In genomic region chrIII:6695189-6695588, ce11 we compare ENCODE assay signal across 7 worm cellular contexts.
TF ChIP-seq lines count a peak whose summit lies in the region.

No protein-coding gene starts in this region.

TF ChIP-seq in whole organism, L1 larva, 84 proteins besides CTCF, POLR2A, EP300 and RAD21 (continues in another document):
- TF ChIP-seq hpl-2 (GFP tag; optimal IDR thresholded peaks at IDR 0.05; lab: Kevin White, UChicago) (no peak), snu-23 (GFP tag; optimal IDR thresholded peaks at IDR 0.05; lab: Kevin White, UChicago) (peak; percentile 46), efl-1 (optimal IDR thresholded peaks at IDR 0.05; lab: Kevin White, UChicago) (peak; percentile 37 to 56), efl-1 (GFP tag; optimal IDR thresholded peaks at IDR 0.05 in 1 of 2; lab: Kevin White, UChicago) (peak; percentile 5 to 26), ceh-8 (GFP tag; optimal IDR thresholded peaks at IDR 0.05; lab: Kevin White, UChicago) (peak; percentile 45), ceh-90 (tag; optimal IDR thresholded peaks at IDR 0.05; lab: Kevin White, UChicago) (no peak), grh-1 (GFP tag; IDR thresholded peaks at IDR 0.05; lab: Robert Waterston, UW) (no peak), C34B4.2 (tag; optimal IDR thresholded peaks at IDR 0.05; lab: Kevin White, UChicago) (no peak), egl-13 (tag; optimal IDR thresholded peaks at IDR 0.05; lab: Kevin White, UChicago) (peak; percentile 73), skn-1 (tag; optimal IDR thresholded peaks at IDR 0.05; lab: Kevin White, UChicago) (no peak), Y116A8C.19 (tag; optimal IDR thresholded peaks at IDR 0.05; lab: Kevin White, UChicago; ENCODE audit: borderline replicate concordance) (no peak), aly-2 (tag; optimal IDR thresholded peaks at IDR 0.05; lab: Kevin White, UChicago) (no peak), snpc-4 (tag; optimal IDR thresholded peaks at IDR 0.05; lab: Kevin White, UChicago) (no peak)

TF ChIP-seq in whole organism, L2 larva, 48 proteins besides CTCF, POLR2A, EP300 and RAD21 (continues in another document):
- TF ChIP-seq mbf-1 (tag; optimal IDR thresholded peaks at IDR 0.05; lab: Kevin White, UChicago), result no peak
- no peak for TF ChIP-seq nhr-12 (tag; optimal IDR thresholded peaks at IDR 0.05; lab: Kevin White, UChicago)
- peak; percentile 25 for TF ChIP-seq fos-1 (tag; optimal IDR thresholded peaks at IDR 0.05; lab: Kevin White, UChicago)
- TF ChIP-seq Y55F3AM.14 (GFP tag; optimal IDR thresholded peaks at IDR 0.05; lab: Kevin White, UChicago), result no peak
- peak; percentile 61 for TF ChIP-seq sma-9 (GFP tag; optimal IDR thresholded peaks at IDR 0.05; lab: Kevin White, UChicago)
- no peak for TF ChIP-seq sma-9 (tag; optimal IDR thresholded peaks at IDR 0.05; lab: Kevin White, UChicago)
- no peak for TF ChIP-seq ceh-82 (tag; optimal IDR thresholded peaks at IDR 0.05; lab: Kevin White, UChicago)
- peak; percentile 26 for TF ChIP-seq sem-4 (tag; optimal IDR thresholded peaks at IDR 0.05; lab: Kevin White, UChicago)
- TF ChIP-seq nhr-77 (tag; optimal IDR thresholded peaks at IDR 0.05; lab: Kevin White, UChicago), result no peak
- no peak for TF ChIP-seq nhr-21 (tag; optimal IDR thresholded peaks at IDR 0.05; lab: Kevin White, UChicago)
- TF ChIP-seq R02D3.7 (tag; optimal IDR thresholded peaks at IDR 0.05; lab: Kevin White, UChicago), result no peak
- peak; percentile 15 for TF ChIP-seq mab-5 (tag; optimal IDR thresholded peaks at IDR 0.05; lab: Kevin White, UChicago)
- TF ChIP-seq elt-3 (tag; optimal IDR thresholded peaks at IDR 0.05; lab: Kevin White, UChicago), result no peak
- TF ChIP-seq nhr-129 (tag; optimal IDR thresholded peaks at IDR 0.05; lab: Kevin White, UChicago), result peak; percentile 59

TF ChIP-seq in whole organism, L3 larva, 47 proteins besides CTCF, POLR2A, EP300 and RAD21:
- TF ChIP-seq mdl-1 (tag; optimal IDR thresholded peaks at IDR 0.05; lab: Kevin White, UChicago) (peak; percentile 17), hmg-11 (tag; optimal IDR thresholded peaks at IDR 0.05; lab: Kevin White, UChicago) (peak; percentile 35), nfya-1 (tag; optimal IDR thresholded peaks at IDR 0.05; lab: Kevin White, UChicago; ENCODE audit: insufficient read depth) (peak; percentile 67), unc-62 (GFP tag; optimal IDR thresholded peaks at IDR 0.05; lab: Kevin White, UChicago) (peak; percentile 5), snpc-4 (tag; optimal IDR thresholded peaks at IDR 0.05; lab: Kevin White, UChicago) (peak; percentile 12), zag-1 (tag; optimal IDR thresholded peaks at IDR 0.05; lab: Kevin White, UChicago) (no peak), egl-5 (tag; optimal IDR thresholded peaks at IDR 0.05; lab: Kevin White, UChicago) (no peak), lin-15B (tag; optimal IDR thresholded peaks at IDR 0.05; lab: Kevin White, UChicago) (peak; percentile 2), skn-1 (tag; optimal IDR thresholded peaks at IDR 0.05; lab: Kevin White, UChicago) (no peak), lin-39 (tag; optimal IDR thresholded peaks at IDR 0.05; lab: Kevin White, UChicago) (peak; percentile 68), ztf-11 (tag; optimal IDR thresholded peaks at IDR 0.05; lab: Kevin White, UChicago) (no peak)

TF ChIP-seq in whole organism, L4 larva, 104 proteins besides CTCF, POLR2A, EP300 and RAD21 (continues in another document):
- TF ChIP-seq mep-1 (tag; optimal IDR thresholded peaks at IDR 0.05; lab: Kevin White, UChicago) (peak; percentile 63), egl-43 (GFP tag; IDR thresholded peaks at IDR 0.05; lab: Robert Waterston, UW) (no peak), rbr-2 (tag; optimal IDR thresholded peaks at IDR 0.05; lab: Kevin White, UChicago) (peak; percentile 65), ces-1 (GFP tag; optimal IDR thresholded peaks at IDR 0.05; lab: Kevin White, UChicago) (peak; percentile 21), lsy-2 (tag; optimal IDR thresholded peaks at IDR 0.05; lab: Kevin White, UChicago) (peak; percentile 61 to 62), F37D6.2 (tag; optimal IDR thresholded peaks at IDR 0.05; lab: Kevin White, UChicago) (peak; percentile 25), hmg-1.1 (GFP tag; IDR thresholded peaks at IDR 0.05; lab: Robert Waterston, UW) (peak; percentile 66), hlh-30 (tag; optimal IDR thresholded peaks at IDR 0.05; lab: Kevin White, UChicago; ENCODE audit: insufficient read depth) (peak; percentile 54), aly-2 (tag; optimal IDR thresholded peaks at IDR 0.05; lab: Kevin White, UChicago) (no peak), unc-39 (tag; optimal IDR thresholded peaks at IDR 0.05; lab: Kevin White, UChicago) (no peak), fkh-10 (GFP tag; optimal IDR thresholded peaks at IDR 0.05; lab: Kevin White, UChicago) (peak; percentile 59), F26F4.8 (GFP tag; conservative IDR thresholded peaks at IDR 0.05; lab: Robert Waterston, UW) (no peak), ctbp-1 (GFP tag; IDR thresholded peaks at IDR 0.05; lab: Robert Waterston, UW) (0 out of 2 replicates have a peak, but pooled peaks have one; percentile 48)

TF ChIP-seq in whole organism, late embryonic, 69 proteins besides CTCF, POLR2A, EP300 and RAD21:
- peak; percentile 4 for TF ChIP-seq C08G9.2 (tag; optimal IDR thresholded peaks at IDR 0.05; lab: Kevin White, UChicago)
- TF ChIP-seq nhr-232 (tag; optimal IDR thresholded peaks at IDR 0.05; lab: Kevin White, UChicago), result no peak
- TF ChIP-seq nfya-1 (tag; optimal IDR thresholded peaks at IDR 0.05; lab: Kevin White, UChicago), result peak; percentile 12
- peak; percentile 54 for TF ChIP-seq ceh-31 (tag; optimal IDR thresholded peaks at IDR 0.05; lab: Kevin White, UChicago)
- no peak for TF ChIP-seq eyg-1 (tag; optimal IDR thresholded peaks at IDR 0.05; lab: Kevin White, UChicago)

TF ChIP-seq in whole organism, mixed stage, embryonic, 35 proteins besides CTCF, POLR2A, EP300 and RAD21:
- TF ChIP-seq blmp-1 (tag; optimal IDR thresholded peaks at IDR 0.05; lab: Kevin White, UChicago) (no peak), ztf-11 (tag; optimal IDR thresholded peaks at IDR 0.05; lab: Kevin White, UChicago) (no peak), ces-1 (GFP tag; optimal IDR thresholded peaks at IDR 0.05; lab: Kevin White, UChicago) (peak; percentile 69)

TF ChIP-seq in whole organism, young adult, 124 proteins besides CTCF, POLR2A, EP300 and RAD21:
- no peak for TF ChIP-seq Y95B8A.8 (GFP tag; IDR thresholded peaks at IDR 0.05; lab: Robert Waterston, UW)
- TF ChIP-seq hmg-1.2 (GFP tag; IDR thresholded peaks at IDR 0.05; lab: Robert Waterston, UW), result peak; percentile 31; the same call in 1 of the 2 replicates
- TF ChIP-seq tbx-9 (tag; optimal IDR thresholded peaks at IDR 0.05; lab: Kevin White, UChicago; ENCODE audit: borderline replicate concordance), result no peak
- no peak for TF ChIP-seq F49E8.2 (tag; optimal IDR thresholded peaks at IDR 0.05; lab: Kevin White, UChicago; ENCODE audit: insufficient read depth)
- TF ChIP-seq akir-1 (GFP tag; optimal IDR thresholded peaks at IDR 0.05; lab: Kevin White, UChicago), result no peak
- no peak for TF ChIP-seq ekl-4 (GFP tag; IDR thresholded peaks at IDR 0.05; lab: Robert Waterston, UW)
- no peak for TF ChIP-seq lin-40 (tag; optimal IDR thresholded peaks at IDR 0.05; lab: Kevin White, UChicago)
- TF ChIP-seq egl-18 (GFP tag; IDR thresholded peaks at IDR 0.05; lab: Robert Waterston, UW), result no peak
- TF ChIP-seq zim-3 (tag; optimal IDR thresholded peaks at IDR 0.05; lab: Kevin White, UChicago), result no peak
- TF ChIP-seq Y53F4B.3 (GFP tag; IDR thresholded peaks at IDR 0.05; lab: Robert Waterston, UW), result no peak
- TF ChIP-seq cebp-2 (GFP tag; IDR thresholded peaks at IDR 0.05; lab: Robert Waterston, UW), result no peak
- TF ChIP-seq nhr-179 (tag; optimal IDR thresholded peaks at IDR 0.05; lab: Kevin White, UChicago), result no peak
- no peak for TF ChIP-seq bed-2 (GFP tag; IDR thresholded peaks at IDR 0.05; lab: Robert Waterston, UW)
- peak; percentile 6 for TF ChIP-seq atf-7 (tag; optimal IDR thresholded peaks at IDR 0.05; lab: Kevin White, UChicago)
- TF ChIP-seq dpl-1 (GFP tag; optimal IDR thresholded peaks at IDR 0.05; lab: Kevin White, UChicago), result no peak
- TF ChIP-seq F52B5.7 (tag; optimal IDR thresholded peaks at IDR 0.05; lab: Kevin White, UChicago), result no peak
- no peak for TF ChIP-seq ZK185.1 (tag; optimal IDR thresholded peaks at IDR 0.05; lab: Kevin White, UChicago; ENCODE audit: poor library complexity, severe bottlenecking)
- no peak for TF ChIP-seq nfyb-1 (GFP tag; IDR thresholded peaks at IDR 0.05; lab: Robert Waterston, UW)
- no peak for TF ChIP-seq gei-17 (GFP tag; optimal IDR thresholded peaks at IDR 0.05; lab: Kevin White, UChicago)
- TF ChIP-seq efl-1 (GFP tag; optimal IDR thresholded peaks at IDR 0.05; lab: Kevin White, UChicago), result no peak
- TF ChIP-seq sea-2 (GFP tag; IDR thresholded peaks at IDR 0.05; lab: Robert Waterston, UW), result no peak
- no peak for TF ChIP-seq F57A8.1 (GFP tag; optimal IDR thresholded peaks at IDR 0.05; lab: Kevin White, UChicago)
- TF ChIP-seq ceh-27 (GFP tag; optimal IDR thresholded peaks at IDR 0.05; lab: Kevin White, UChicago), result peak; percentile 54
- no peak for TF ChIP-seq lsy-27 (tag; optimal IDR thresholded peaks at IDR 0.05; lab: Kevin White, UChicago; ENCODE audit: borderline replicate concordance, insufficient read depth)
- no peak for TF ChIP-seq Y53G8AR.9 (GFP tag; conservative IDR thresholded peaks at IDR 0.05; lab: Robert Waterston, UW)
- TF ChIP-seq lsl-1 (GFP tag; optimal IDR thresholded peaks at IDR 0.05; lab: Kevin White, UChicago), result no peak
- no peak for TF ChIP-seq chd-7 (tag; optimal IDR thresholded peaks at IDR 0.05; lab: Kevin White, UChicago)
- no peak for TF ChIP-seq attf-3 (GFP tag; conservative IDR thresholded peaks at IDR 0.05; lab: Robert Waterston, UW)
- no peak for TF ChIP-seq sdz-38 (tag; optimal IDR thresholded peaks at IDR 0.05; lab: Kevin White, UChicago)
- no peak for TF ChIP-seq F10E7.11 (tag; optimal IDR thresholded peaks at IDR 0.05; lab: Kevin White, UChicago)
- TF ChIP-seq pha-4 (tag; optimal IDR thresholded peaks at IDR 0.05; lab: Kevin White, UChicago), result no peak
- no peak for TF ChIP-seq F33H1.4 (GFP tag; IDR thresholded peaks at IDR 0.05; lab: Robert Waterston, UW)
- no peak for TF ChIP-seq ztf-28 (GFP tag; IDR thresholded peaks at IDR 0.05; lab: Robert Waterston, UW)
- no peak for TF ChIP-seq dox-1 (GFP tag; IDR thresholded peaks at IDR 0.05; lab: Robert Waterston, UW)
- peak; percentile 23 for TF ChIP-seq K12H6.12 (tag; optimal IDR thresholded peaks at IDR 0.05; lab: Kevin White, UChicago)
- no peak for TF ChIP-seq mes-4 (tag; optimal IDR thresholded peaks at IDR 0.05; lab: Kevin White, UChicago)
- TF ChIP-seq madf-3 (GFP tag; IDR thresholded peaks at IDR 0.05; lab: Robert Waterston, UW), result peak; percentile 37; the same call in 1 of the 2 replicates
- peak in 1 of 3 experiments; percentile 45 for TF ChIP-seq lin-35 (GFP tag; optimal IDR thresholded peaks at IDR 0.05; lab: Kevin White, UChicago)
- no peak for TF ChIP-seq ets-4 (GFP tag; optimal IDR thresholded peaks at IDR 0.05; lab: Kevin White, UChicago)
